Worm (Caenorhabditis elegans) whole organism, midembryonic: Measurements from ENCODE around the gene C03B1.9.

ENCODE experiments used
- T22C8.4 ChIP-seq: fragments of 200-800 bp; sonication (Bioruptor generic); IDR thresholded peaks from 2 replicates; pipeline ENCODE4 v1.3.6; 2022; ENCODE audit warnings: missing genetic modification characterization, missing compliant biosample characterization
- cog-1 ChIP-seq: sonication (generic microtip); optimal IDR thresholded peaks from 2 replicates; lab custom pipeline; 2016; ENCODE audit warnings: missing genetic modification characterization, missing compliant biosample characterization
- klf-2 ChIP-seq: fragments of 200-800 bp; sonication (Bioruptor generic); conservative IDR thresholded peaks from 2 replicates; pipeline ENCODE4 v1.3.6; 2022; ENCODE audit warnings: missing genetic modification reagents, missing genetic modification characterization, missing compliant biosample characterization
- ref-1 ChIP-seq: fragments of 200-800 bp; sonication (Bioruptor generic); conservative IDR thresholded peaks from 2 replicates; pipeline ENCODE4 v1.3.6; 2022; ENCODE audit warnings: missing genetic modification reagents, missing genetic modification characterization, missing compliant biosample characterization
- tab-1 ChIP-seq: fragments of 200-800 bp; sonication (Bioruptor generic); IDR thresholded peaks from 2 replicates; pipeline ENCODE4 v1.3.6; 2022; ENCODE audit warnings: missing genetic modification characterization, missing compliant biosample characterization
- ztf-23 ChIP-seq: fragments of 200-800 bp; sonication (Bioruptor generic); IDR thresholded peaks from 2 replicates; pipeline ENCODE4 v1.3.6; 2022; ENCODE audit warnings: missing genetic modification reagents, missing genetic modification characterization, missing compliant biosample characterization
- ztf-29 ChIP-seq: fragments of 200-800 bp; sonication (Bioruptor generic); IDR thresholded peaks from 2 replicates; pipeline ENCODE4 v1.3.6; 2022; ENCODE audit warnings: missing genetic modification reagents, missing genetic modification characterization, missing compliant biosample characterization

DNA sequence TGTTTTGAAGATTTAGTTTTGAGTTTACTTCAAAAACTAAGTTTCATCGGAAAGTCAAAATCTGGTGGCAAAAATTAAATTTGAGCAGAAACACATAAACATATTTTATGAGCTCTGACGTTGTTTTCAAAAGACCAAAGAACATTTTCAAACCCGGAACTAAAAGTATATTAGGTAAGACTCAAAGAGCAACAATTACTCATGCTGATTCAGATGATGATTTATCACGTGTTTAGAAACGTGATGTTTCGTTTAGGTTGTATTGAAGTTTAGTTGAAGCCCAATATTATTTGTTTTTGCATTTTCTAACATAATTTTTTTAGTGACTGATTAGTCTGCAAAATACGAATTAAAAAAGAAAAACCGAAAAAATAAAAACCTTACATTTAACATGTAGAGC, 6.8 kb upstream of the C03B1.9 start:
- TF ChIP-seq ztf-29 = no peak
- TF ChIP-seq ztf-23 (GFP tag; lab: Robert Waterston, UW) = no peak
- no peak for TF ChIP-seq klf-2 (GFP tag; lab: Robert Waterston, UW)
- no peak for TF ChIP-seq T22C8.4 (GFP tag; lab: Robert Waterston, UW)
- no peak for TF ChIP-seq cog-1 (tag; lab: Kevin White, UChicago)
- no peak for TF ChIP-seq tab-1 (GFP tag; lab: Robert Waterston, UW)
- TF ChIP-seq ref-1 = no peak
